Worm (Caenorhabditis elegans): ENCODE measurements around the gene srh-187.
"Not testable (repeated sequence)": the region's sequence is repeated elsewhere in the genome, so short reads cannot be mapped to it uniquely, and the experiment has no call there.

The srh-187 gene

ce11 chrV:7356684-7357083, 17.0 kb upstream of the srh-187 start, which contains the start of gene C03G6.21:
Gene C03G6.21 (minus strand): TSS chrV:7356784.
- TF ChIP-seq nhr-11 (tag; optimal IDR thresholded peaks at IDR 0.05) (no peak), nhr-129 (tag; optimal IDR thresholded peaks at IDR 0.05) (no peak), ceh-82 (tag; optimal IDR thresholded peaks at IDR 0.05) (no peak), C34F6.9 (tag; optimal IDR thresholded peaks at IDR 0.05) (no peak), sem-4 (tag; optimal IDR thresholded peaks at IDR 0.05) (no peak), snpc-4 (tag; optimal IDR thresholded peaks at IDR 0.05) (no peak), unc-39 (tag; optimal IDR thresholded peaks at IDR 0.05) (no peak), elt-3 (tag; optimal IDR thresholded peaks at IDR 0.05) (no peak), zag-1 (tag; optimal IDR thresholded peaks at IDR 0.05) (no peak), elt-1 (tag; optimal IDR thresholded peaks at IDR 0.05) (no peak)

ce11 chrV:7355464-7355863, 15.7 kb upstream of the srh-187 start, which contains the start of gene tag-293:
Gene tag-293 (minus strand): TSS chrV:7355564.
- no peak for TF ChIP-seq egl-27 (tag; optimal IDR thresholded peaks at IDR 0.05)
- no peak for TF ChIP-seq lsy-2 (tag; optimal IDR thresholded peaks at IDR 0.05)
- TF ChIP-seq skn-1 (tag; optimal IDR thresholded peaks at IDR 0.05) = no peak
- no peak for TF ChIP-seq nhr-25 (tag; optimal IDR thresholded peaks at IDR 0.05)
- no peak for TF ChIP-seq nhr-11 (tag; optimal IDR thresholded peaks at IDR 0.05)
- TF ChIP-seq nhr-10 (tag; optimal IDR thresholded peaks at IDR 0.05) = no peak
- no peak for TF ChIP-seq nhr-12 (tag; optimal IDR thresholded peaks at IDR 0.05)
- no peak for TF ChIP-seq crh-2 (tag; optimal IDR thresholded peaks at IDR 0.05)
- no peak for TF ChIP-seq fos-1 (tag; optimal IDR thresholded peaks at IDR 0.05)
- no peak for TF ChIP-seq mdl-1 (tag; optimal IDR thresholded peaks at IDR 0.05)

ce11 chrV:7353602-7354001, 13.9 kb upstream of the srh-187 start:
- TF ChIP-seq sem-4 (tag; optimal IDR thresholded peaks at IDR 0.05) (no peak), lin-13 (GFP tag; optimal IDR thresholded peaks at IDR 0.05) (no peak)

- TF ChIP-seq mbf-1 (tag; optimal IDR thresholded peaks at IDR 0.05) (no peak), lin-11 (tag; optimal IDR thresholded peaks at IDR 0.05) (no peak), elt-3 (tag; optimal IDR thresholded peaks at IDR 0.05) (no peak), nhr-77 (tag; optimal IDR thresholded peaks at IDR 0.05) (no peak)
These were observed 12.7 kb upstream of the srh-187 start, which contains the start of the genes srh-231 and srh-275 for ce11 chrV:7352186-7353053. Gene srh-231 (minus strand): TSS chrV:7352236. Gene srh-275 (plus strand): TSS chrV:7353003.

ce11 chrV:7349541-7349940, 9.8 kb upstream of the srh-187 start, which contains the start of gene nhr-149:
Gene nhr-149 (minus strand): TSS chrV:7349641.
- no peak for TF ChIP-seq C34F6.9 (tag; optimal IDR thresholded peaks at IDR 0.05)
- no peak for TF ChIP-seq ztf-4 (tag; optimal IDR thresholded peaks at IDR 0.05)
- TF ChIP-seq fos-1 (tag; optimal IDR thresholded peaks at IDR 0.05) = no peak

ce11 chrV:7345494-7345893, 5.8 kb upstream of the srh-187 start, which contains the start of gene nhr-147:
Gene nhr-147 (plus strand): TSS chrV:7345794.
- not testable (repeated sequence) for TF ChIP-seq ama-1 (optimal IDR thresholded peaks at IDR 0.05); lsy-2 (tag; optimal IDR thresholded peaks at IDR 0.05); elt-3 (tag; optimal IDR thresholded peaks at IDR 0.05)

ce11 chrV:7343522-7343921, 3.8 kb upstream of the srh-187 start, which contains the start of gene srh-244:
Gene srh-244 (plus strand): TSS chrV:7343822.
- TF ChIP-seq nhr-25 (tag; optimal IDR thresholded peaks at IDR 0.05) = no peak
- no peak for TF ChIP-seq zag-1 (tag; optimal IDR thresholded peaks at IDR 0.05)
- no peak for TF ChIP-seq lin-11 (tag; optimal IDR thresholded peaks at IDR 0.05)
- TF ChIP-seq unc-39 (tag; optimal IDR thresholded peaks at IDR 0.05) = no peak
- no peak for TF ChIP-seq aly-2 (tag; optimal IDR thresholded peaks at IDR 0.05)
- TF ChIP-seq dmd-4 (tag; optimal IDR thresholded peaks at IDR 0.05) = no peak
- no peak for TF ChIP-seq nhr-23 (tag; optimal IDR thresholded peaks at IDR 0.05)
- TF ChIP-seq C34F6.9 (tag; optimal IDR thresholded peaks at IDR 0.05) = no peak
- no peak for TF ChIP-seq crh-2 (tag; optimal IDR thresholded peaks at IDR 0.05)
- no peak for TF ChIP-seq Y55F3AM.14 (GFP tag; optimal IDR thresholded peaks at IDR 0.05)
- no peak for TF ChIP-seq unc-62 (GFP tag; optimal IDR thresholded peaks at IDR 0.05)
